Fruit fly (Drosophila melanogaster): ENCODE results near the gene Gapdh2.

Gene Gapdh2

dm6 chrX:15869843-15870242 lies 1.9 kb downstream of the Gapdh2 start, which contains the start of gene CG16952 (continued):
- TF ChIP-seq eyg (GFP tag; optimal IDR thresholded peaks at IDR 0.05) (no peak), sug (tag; optimal IDR thresholded peaks at IDR 0.05) (no peak), Hr78 (GFP tag; optimal IDR thresholded peaks at IDR 0.05) (no peak), CG10366 (GFP tag; IDR thresholded peaks at IDR 0.05) (no peak), CG12659 (GFP tag; optimal IDR thresholded peaks at IDR 0.05) (peak; percentile 57), disco-r (GFP tag; optimal IDR thresholded peaks at IDR 0.05) (no peak), Mrtf (GFP tag; IDR thresholded peaks at IDR 0.05) (no peak), Trl (optimal IDR thresholded peaks at IDR 0.05) (no peak), Trl (GFP tag; optimal IDR thresholded peaks at IDR 0.05) (no peak), knrl (GFP tag; IDR thresholded peaks at IDR 0.05; ENCODE audit: partially characterized antibody) (peak; percentile 85; the same call in 2 of the 3 replicates), row (GFP tag; IDR thresholded peaks at IDR 0.05) (peak; percentile 59; the same call in 2 of the 3 replicates), chinmo (GFP tag; IDR thresholded peaks at IDR 0.05; ENCODE audit: partially characterized antibody) (0 out of 4 replicates have a peak, but pooled peaks have one; percentile 59), CG1602 (GFP tag; optimal IDR thresholded peaks at IDR 0.05) (no peak), CG14667 (GFP tag; IDR thresholded peaks at IDR 0.05) (no peak), CG15073 (GFP tag; optimal IDR thresholded peaks at IDR 0.05) (no peak), CG30020 (tag; optimal IDR thresholded peaks at IDR 0.05) (peak; percentile 92), slp2 (GFP tag; optimal IDR thresholded peaks at IDR 0.05) (no peak), klu (GFP tag; IDR thresholded peaks at IDR 0.05) (no peak), corto (GFP tag; optimal IDR thresholded peaks at IDR 0.05) (no peak), CG7372 (GFP tag; IDR thresholded peaks at IDR 0.05) (no peak), seq (GFP tag; IDR thresholded peaks at IDR 0.05) (no peak), CG4820 (GFP tag; optimal IDR thresholded peaks at IDR 0.05) (no peak), esg (GFP tag; conservative IDR thresholded peaks at IDR 0.05) (no peak), Myb (GFP tag; optimal IDR thresholded peaks at IDR 0.05) (peak; percentile 51), CG2129 (GFP tag; IDR thresholded peaks at IDR 0.05; ENCODE audit: partially characterized antibody) (peak; percentile 80), CG4360 (GFP tag; IDR thresholded peaks at IDR 0.05) (no peak), inv (GFP tag; IDR thresholded peaks at IDR 0.05; ENCODE audit: partially characterized antibody) (peak; percentile 89), HLH4C (GFP tag; IDR thresholded peaks at IDR 0.05; ENCODE audit: partially characterized antibody) (peak; percentile 96), CG4707 (GFP tag; optimal IDR thresholded peaks at IDR 0.05) (no peak), CG31224 (GFP tag; IDR thresholded peaks at IDR 0.05) (no peak), CG1233 (GFP tag; optimal IDR thresholded peaks at IDR 0.05) (no peak), slbo (GFP tag; IDR thresholded peaks at IDR 0.05) (no peak; the same call in 1 of the 2 replicates), Sry-β (GFP tag; optimal IDR thresholded peaks at IDR 0.05) (no peak), tup (GFP tag; optimal IDR thresholded peaks at IDR 0.05) (no peak), D19B (GFP tag; optimal IDR thresholded peaks at IDR 0.05) (no peak), B-H1 (GFP tag; IDR thresholded peaks at IDR 0.05) (no peak), CHES-1-like (GFP tag; optimal IDR thresholded peaks at IDR 0.05) (no peak), ato (GFP tag; IDR thresholded peaks at IDR 0.05; ENCODE audit: partially characterized antibody) (peak; percentile 91), nom (GFP tag; optimal IDR thresholded peaks at IDR 0.05) (no peak), zfh1 (GFP tag; IDR thresholded peaks at IDR 0.05) (no peak), fd64A (GFP tag; optimal IDR thresholded peaks at IDR 0.05) (no peak), BEAF-32 (GFP tag; optimal IDR thresholded peaks at IDR 0.05) (peak; percentile 91), dati (GFP tag; IDR thresholded peaks at IDR 0.05) (no peak), E2f2 (GFP tag; IDR thresholded peaks at IDR 0.05) (peak; percentile 65), CG31388 (GFP tag; optimal IDR thresholded peaks at IDR 0.05) (no peak), CG13296 (GFP tag; optimal IDR thresholded peaks at IDR 0.05) (no peak), Med (GFP tag) (peak; percentile 66), HmgD (GFP tag; optimal IDR thresholded peaks at IDR 0.05) (peak; percentile 0), kay (GFP tag; optimal IDR thresholded peaks at IDR 0.05) (no peak), CG6654 (GFP tag; optimal IDR thresholded peaks at IDR 0.05) (no peak), ken (GFP tag; IDR thresholded peaks at IDR 0.05) (no peak), CG8281 (tag; optimal IDR thresholded peaks at IDR 0.05) (no peak)
